Fruit fly (Drosophila melanogaster): ENCODE data around the gene Art8.

Gene Art8

dm6 chr2L:11041074-11041473 lies 30.2 kb upstream of the Art8 start:
- no peak for TF ChIP-seq CG17801 (GFP tag; optimal IDR thresholded peaks at IDR 0.05; ENCODE audit: partially characterized antibody)

- no peak for TF ChIP-seq CG17801 (GFP tag; optimal IDR thresholded peaks at IDR 0.05; ENCODE audit: partially characterized antibody)
These were observed 28.8 kb upstream of the Art8 start for dm6 chr2L:11039548-11040144.

dm6 chr2L:11038918-11039317 lies 28.0 kb upstream of the Art8 start:
- TF ChIP-seq CG17801 (GFP tag; optimal IDR thresholded peaks at IDR 0.05; ENCODE audit: partially characterized antibody) = no peak

dm6 chr2L:11037583-11038517 lies 27.0 kb upstream of the Art8 start:
- no peak for TF ChIP-seq CG17801 (GFP tag; optimal IDR thresholded peaks at IDR 0.05; ENCODE audit: partially characterized antibody)

- TF ChIP-seq CG17801 (GFP tag; optimal IDR thresholded peaks at IDR 0.05; ENCODE audit: partially characterized antibody) = peak; percentile 20
These were observed 23.6 kb upstream of the Art8 start, which contains the start of gene CG18666 for dm6 chr2L:11034495-11034894. Gene CG18666, plus strand, starts transcription at chr2L:11034795.

dm6 chr2L:11032285-11032970 lies 21.5 kb upstream of the Art8 start:
- no peak for TF ChIP-seq CG17801 (GFP tag; optimal IDR thresholded peaks at IDR 0.05; ENCODE audit: partially characterized antibody)

- TF ChIP-seq CG17801 (GFP tag; optimal IDR thresholded peaks at IDR 0.05; ENCODE audit: partially characterized antibody) = no peak
These were observed 17.1 kb upstream of the Art8 start for dm6 chr2L:11027825-11028496.

dm6 chr2L:11027213-11027612 lies 16.3 kb upstream of the Art8 start:
- TF ChIP-seq CG17801 (GFP tag; optimal IDR thresholded peaks at IDR 0.05; ENCODE audit: partially characterized antibody) = no peak

- no peak for TF ChIP-seq CG17801 (GFP tag; optimal IDR thresholded peaks at IDR 0.05; ENCODE audit: partially characterized antibody)
These were observed 13.0 kb upstream of the Art8 start for dm6 chr2L:11023875-11024274.

- TF ChIP-seq CG17801 (GFP tag; optimal IDR thresholded peaks at IDR 0.05; ENCODE audit: partially characterized antibody) = no peak
These were observed 11.9 kb upstream of the Art8 start for dm6 chr2L:11022804-11023203.

dm6 chr2L:11021606-11022005 lies 10.7 kb upstream of the Art8 start:
- no peak for TF ChIP-seq CG17801 (GFP tag; optimal IDR thresholded peaks at IDR 0.05; ENCODE audit: partially characterized antibody)

- no peak for TF ChIP-seq CG17801 (GFP tag; optimal IDR thresholded peaks at IDR 0.05; ENCODE audit: partially characterized antibody)
These were observed 5.8 kb upstream of the Art8 start, which contains the start of gene CG14913 for dm6 chr2L:11016695-11017094. Gene CG14913, plus strand, starts transcription at chr2L:11016995.

- no peak for TF ChIP-seq CG17801 (GFP tag; optimal IDR thresholded peaks at IDR 0.05; ENCODE audit: partially characterized antibody)
These were observed 4.4 kb upstream of the Art8 start, which contains the start of gene Acp32CD for dm6 chr2L:11015320-11015719. Gene Acp32CD, plus strand, starts transcription at chr2L:11015620.

- no peak for TF ChIP-seq CG17801 (GFP tag; optimal IDR thresholded peaks at IDR 0.05; ENCODE audit: partially characterized antibody)
These were observed 3.8 kb upstream of the Art8 start for dm6 chr2L:11014671-11015070.
